Worm (Caenorhabditis elegans) whole organism, L4/young adult: ENCODE results near the gene K12G11.6.

Experiments used
- W03F9.2 ChIP-seq: fragments of 150-350 bp; optimal IDR thresholded peaks from 2 replicates; lab custom pipeline; 2014; ENCODE audit warnings: missing biosample characterization, missing genetic modification characterization
- dao-5 ChIP-seq: sonication (generic microtip); optimal IDR thresholded peaks from 2 replicates; lab custom pipeline; 2016; ENCODE audit warnings: missing genotype, missing genetic modification characterization, moderate library complexity, missing compliant biosample characterization
- him-1 ChIP-seq: sonication (generic microtip); optimal IDR thresholded peaks from 2 replicates; lab custom pipeline; 2016; ENCODE audit warnings: missing genotype, missing genetic modification reagents, missing genetic modification characterization, missing compliant biosample characterization

DNA sequence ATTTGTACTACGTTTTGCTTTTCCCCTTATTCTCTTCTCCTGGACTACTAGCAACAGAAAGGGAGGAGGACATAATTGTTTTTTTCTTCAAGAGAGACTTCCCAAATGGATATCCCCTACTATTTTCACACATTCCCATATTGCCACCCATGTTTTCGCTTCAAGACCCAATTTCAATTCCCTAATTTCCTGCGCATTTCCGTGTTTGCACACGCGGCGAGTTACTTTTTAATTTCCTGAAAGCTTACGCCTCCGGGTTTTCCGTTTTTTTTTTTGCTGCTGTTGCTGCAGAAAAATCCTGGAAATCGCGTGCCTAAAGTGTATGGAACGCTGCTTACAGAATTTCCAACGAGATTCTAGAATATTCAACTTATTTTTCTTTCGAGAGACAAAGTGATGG is 41.8 kb upstream of the K12G11.6 start:
- TF ChIP-seq W03F9.2 (tag; lab: Kevin White, UChicago) (no peak), dao-5 (tag; lab: Kevin White, UChicago) (no peak), him-1 (tag; lab: Kevin White, UChicago) (no peak)
